Fruit fly (Drosophila melanogaster) whole organism, adult: ENCODE results near the gene Calr.

Experiments
- CG1620 ChIP-seq: fragments of 200-800 bp; sonication (Bioruptor generic); optimal IDR thresholded peaks from 2 replicates; lab custom pipeline; 2016; ENCODE audit warnings: missing biosample characterization, missing genetic modification characterization
- Clk ChIP-seq: fragments of 200-800 bp; sonication (Bioruptor generic); optimal IDR thresholded peaks from 2 replicates; lab custom pipeline; 2017; ENCODE audit warnings: missing biosample characterization, missing genetic modification characterization
- cnc ChIP-seq, 2 experiments: fragments of >200 bp; optimal IDR thresholded peaks; 2 replicates each; lab custom pipeline; 2017
- kay ChIP-seq: fragments of 200-800 bp; sonication (Bioruptor generic); peaks from one replicate; lab custom pipeline; 2016; ENCODE audit warnings: missing biosample characterization, missing genetic modification characterization, borderline replicate concordance

dm6 chr3R:9628607-9629006, 2.0 kb downstream of the Calr start:
- TF ChIP-seq CG1620 (GFP tag; lab: Kevin White, UChicago), result no peak
- no peak for TF ChIP-seq cnc (optimal IDR thresholded peaks at IDR 0.05; lab: Kevin White, UChicago)
- no peak for TF ChIP-seq Clk (GFP tag; lab: Kevin White, UChicago)
- TF ChIP-seq kay, result no peak
